Worm (Caenorhabditis elegans) whole organism, young adult: Measurements from ENCODE around the gene plg-1.

Experiments
- ama-1 ChIP-seq, 3 experiments: fragments of 150-350 bp in 1 of 3; sonication (generic microtip) in 2 of 3; optimal IDR thresholded peaks; 2 replicates each; lab custom pipeline; 2014 to 2018; ENCODE audit warnings: missing biosample characterization in 2 of 3, missing genetic modification characterization in 2 of 3, missing genetic modification reagents in 2 of 3
- ceh-27 ChIP-seq: fragments of 200-800 bp; sonication (Bioruptor generic); optimal IDR thresholded peaks from 2 replicates; lab custom pipeline; 2018; ENCODE audit warnings: mild to moderate bottlenecking, missing genetic modification characterization, moderate library complexity, missing compliant biosample characterization
- die-1 ChIP-seq: sonication (generic microtip); optimal IDR thresholded peaks from 2 replicates; lab custom pipeline; 2016; ENCODE audit warnings: missing genotype, mild to moderate bottlenecking, missing genetic modification characterization, missing compliant biosample characterization
- dpl-1 ChIP-seq: fragments of 150-350 bp; optimal IDR thresholded peaks from 2 replicates; lab custom pipeline; 2014; ENCODE audit warnings: missing biosample characterization, missing genetic modification reagents, missing genetic modification characterization
- lir-1 ChIP-seq: fragments of 200-800 bp; sonication (Bioruptor generic); conservative IDR thresholded peaks from 2 replicates; pipeline ENCODE4 v1.3.6; 2022; ENCODE audit warnings: missing genetic modification reagents, missing genetic modification characterization, missing compliant biosample characterization
- snpc-4 ChIP-seq, 5 experiments: fragments of 150-350 bp in 1 of 5; sonication (generic microtip) in 4 of 5; optimal IDR thresholded peaks; 2 replicates each; lab custom pipeline; 2014 to 2018; ENCODE audit warnings: missing genetic modification characterization in 5 of 5, missing biosample characterization in 3 of 5, antibody characterized with exemption in 2 of 5, mild to moderate bottlenecking in 2 of 5, missing compliant biosample characterization in 2 of 5, missing genotype in 2 of 5, moderate library complexity in 2 of 5, missing genetic modification reagents in 1 of 5
- tlf-1 ChIP-seq: fragments of 200-800 bp; sonication (Bioruptor generic); optimal IDR thresholded peaks from 2 replicates; lab custom pipeline; 2018; ENCODE audit warnings: mild to moderate bottlenecking, missing genetic modification characterization, missing compliant biosample characterization

- TF ChIP-seq ama-1 (optimal IDR thresholded peaks at IDR 0.05; lab: Kevin White, UChicago) = no peak
- no peak for TF ChIP-seq ama-1 (GFP tag; optimal IDR thresholded peaks at IDR 0.05; lab: Kevin White, UChicago)
- no peak for TF ChIP-seq ceh-27 (GFP tag; lab: Kevin White, UChicago)
- TF ChIP-seq tlf-1 (GFP tag; lab: Kevin White, UChicago) = no peak
- no peak for TF ChIP-seq dpl-1 (GFP tag; lab: Kevin White, UChicago)
- no peak for TF ChIP-seq lir-1 (GFP tag; lab: Robert Waterston, UW)
- TF ChIP-seq die-1 (tag; lab: Kevin White, UChicago) = no peak
- no peak for TF ChIP-seq snpc-4 (GFP tag; optimal IDR thresholded peaks at IDR 0.05; lab: Kevin White, UChicago)
- no peak for TF ChIP-seq snpc-4 (tag; optimal IDR thresholded peaks at IDR 0.05; lab: Kevin White, UChicago)
These were observed 6.9 kb upstream of the plg-1 start, which contains the start of gene F44E2.6 for ce11 chrIII:8845114-8845513.
